Fruit fly (Drosophila melanogaster) whole organism, embryonic: ENCODE results near the gene sra.

Experiments used
- Abd-B ChIP-seq: fragments of 200-800 bp; sonication (Bioruptor generic); optimal IDR thresholded peaks from 2 replicates; lab custom pipeline; 2018; ENCODE audit warnings: missing biosample characterization, mild to moderate bottlenecking, missing genetic modification characterization, moderate library complexity
- Asciz ChIP-seq: fragments of 200-800 bp; sonication (Bioruptor generic); optimal IDR thresholded peaks from 2 replicates; lab custom pipeline; 2017; ENCODE audit warnings: missing biosample characterization, mild to moderate bottlenecking, missing genetic modification characterization, missing genetic modification reagents
- Blimp-1 ChIP-seq: fragments of 200-800 bp; sonication (Bioruptor generic); optimal IDR thresholded peaks from 3 replicates; lab custom pipeline; 2018; ENCODE audit warnings: missing biosample characterization, missing genetic modification characterization, mild to moderate bottlenecking, moderate library complexity, missing genetic modification reagents
- CG10543 ChIP-seq: fragments of 200-800 bp; sonication (Bioruptor generic); optimal IDR thresholded peaks from 3 replicates; lab custom pipeline; 2017; ENCODE audit warnings: missing biosample characterization, mild to moderate bottlenecking, missing genetic modification characterization, moderate library complexity
- CG11093 ChIP-seq: fragments of 200-800 bp; sonication (Bioruptor generic); IDR thresholded peaks from 3 replicates; pipeline ENCODE4 v1.3.6; 2022; ENCODE audit warnings: missing biosample characterization, missing genetic modification characterization
- CG11504 ChIP-seq: fragments of 200-800 bp; sonication (Bioruptor generic); optimal IDR thresholded peaks from 3 replicates; lab custom pipeline; 2019; ENCODE audit warnings: missing biosample characterization, mild to moderate bottlenecking, missing genetic modification characterization, moderate library complexity
- CG12769 ChIP-seq: fragments of 200-800 bp; sonication (Bioruptor generic); optimal IDR thresholded peaks from 2 replicates; lab custom pipeline; 2019; ENCODE audit warnings: missing biosample characterization, mild to moderate bottlenecking, missing genetic modification characterization, moderate library complexity
- CG13424 ChIP-seq: fragments of 200-800 bp; sonication (Bioruptor generic); optimal IDR thresholded peaks from 2 replicates; lab custom pipeline; 2019; ENCODE audit warnings: missing biosample characterization, mild to moderate bottlenecking, missing genetic modification characterization, moderate library complexity
- CG14860 ChIP-seq: fragments of 200-800 bp; sonication (Bioruptor generic); IDR thresholded peaks from 3 replicates; pipeline ENCODE4 v1.3.6; 2022; ENCODE audit warnings: missing biosample characterization, missing genetic modification characterization; ENCODE audit not compliant: partially characterized antibody
- CG18599 ChIP-seq: fragments of 200-800 bp; sonication (Bioruptor generic); optimal IDR thresholded peaks from 3 replicates; lab custom pipeline; 2017; ENCODE audit warnings: missing biosample characterization, missing genetic modification characterization, mild to moderate bottlenecking, moderate library complexity, missing genetic modification reagents
- CG2116 ChIP-seq: fragments of 200-800 bp; sonication (Bioruptor generic); optimal IDR thresholded peaks from 3 replicates; lab custom pipeline; 2018; ENCODE audit warnings: missing biosample characterization, mild to moderate bottlenecking, missing genetic modification characterization
- CG2712 ChIP-seq: fragments of 200-800 bp; optimal IDR thresholded peaks from 3 replicates; lab custom pipeline; 2019; ENCODE audit warnings: missing biosample characterization, mild to moderate bottlenecking, missing genetic modification characterization, moderate library complexity
- CG32772 ChIP-seq: fragments of 200-800 bp; sonication (Bioruptor generic); IDR thresholded peaks from 2 replicates; pipeline ENCODE4 v1.3.6; 2022; ENCODE audit warnings: missing biosample characterization, missing genetic modification characterization
- CG43689 ChIP-seq: fragments of 200-800 bp; sonication (Bioruptor generic); IDR thresholded peaks from 2 replicates; pipeline ENCODE4 v1.3.6; 2022; ENCODE audit warnings: missing biosample characterization, missing genetic modification characterization
- CG5180 ChIP-seq: fragments of 200-800 bp; sonication (Bioruptor generic); optimal IDR thresholded peaks from 3 replicates; lab custom pipeline; 2017; ENCODE audit warnings: missing biosample characterization, missing genetic modification characterization, mild to moderate bottlenecking, moderate library complexity, missing genetic modification reagents
- CG8290 ChIP-seq, 3 experiments: fragments of 200-800 bp; sonication (Bioruptor generic); optimal IDR thresholded peaks; 2 replicates each; lab custom pipeline; 2016 to 2019; ENCODE audit warnings: missing biosample characterization in 3 of 3, missing genetic modification characterization in 3 of 3, mild to moderate bottlenecking in 2 of 3, moderate library complexity in 1 of 3
- CG8388 ChIP-seq: fragments of 200-800 bp; sonication (Bioruptor generic); optimal IDR thresholded peaks from 2 replicates; lab custom pipeline; 2019; ENCODE audit warnings: missing biosample characterization, mild to moderate bottlenecking, missing genetic modification characterization, moderate library complexity
- CG8944 ChIP-seq: fragments of 200-800 bp; sonication (Bioruptor generic); optimal IDR thresholded peaks from 3 replicates; lab custom pipeline; 2016; ENCODE audit warnings: missing biosample characterization, missing genetic modification characterization
- D19A ChIP-seq: fragments of 200-800 bp; optimal IDR thresholded peaks from 3 replicates; lab custom pipeline; 2019; ENCODE audit warnings: missing biosample characterization, mild to moderate bottlenecking, missing genetic modification characterization, moderate library complexity
- Deaf1 ChIP-seq: fragments of 200-800 bp; optimal IDR thresholded peaks from 3 replicates; lab custom pipeline; 2019; ENCODE audit warnings: missing biosample characterization, mild to moderate bottlenecking, missing genetic modification characterization, moderate library complexity
- GATAe ChIP-seq: fragments of 200-800 bp; sonication (Bioruptor generic); conservative IDR thresholded peaks from 2 replicates; pipeline ENCODE4 v1.3.6; 2022; ENCODE audit warnings: missing biosample characterization, missing genetic modification characterization
- HLH54F ChIP-seq: fragments of 200-800 bp; sonication (Bioruptor generic); optimal IDR thresholded peaks from 3 replicates; lab custom pipeline; 2016; ENCODE audit warnings: missing biosample characterization, missing genetic modification characterization
- Hey ChIP-seq: fragments of 200-800 bp; sonication (Bioruptor generic); optimal IDR thresholded peaks from 3 replicates; lab custom pipeline; 2018; ENCODE audit warnings: missing biosample characterization, mild to moderate bottlenecking, missing genetic modification characterization
- Med ChIP-seq: fragments of 200-800 bp; sonication (Bioruptor generic); peaks from one replicate; lab custom pipeline; 2016; ENCODE audit warnings: missing biosample characterization, missing genetic modification characterization, mild to moderate bottlenecking, inconsistent platforms, moderate library complexity
- NK7.1 ChIP-seq: fragments of 200-800 bp; sonication (Bioruptor generic); optimal IDR thresholded peaks from 3 replicates; lab custom pipeline; 2016; ENCODE audit warnings: missing biosample characterization, missing genetic modification characterization
- Pdp1 ChIP-seq, 2 experiments: fragments of 200-800 bp; sonication (Bioruptor generic); optimal IDR thresholded peaks; 3 replicates each; lab custom pipeline; 2016; ENCODE audit warnings: missing biosample characterization in 2 of 2, missing genetic modification characterization in 2 of 2, mild to moderate bottlenecking in 1 of 2, moderate library complexity in 1 of 2
- Sox100B ChIP-seq: fragments of 200-800 bp; sonication (Bioruptor generic); optimal IDR thresholded peaks from 3 replicates; lab custom pipeline; 2018; ENCODE audit warnings: missing biosample characterization, mild to moderate bottlenecking, missing genetic modification characterization
- Usf ChIP-seq: fragments of 200-800 bp; sonication (Bioruptor generic); optimal IDR thresholded peaks from 2 replicates; lab custom pipeline; 2017; ENCODE audit warnings: missing genotype, missing biosample characterization, missing genetic modification characterization
- cg ChIP-seq: fragments of 200-800 bp; sonication (Bioruptor generic); optimal IDR thresholded peaks from 3 replicates; lab custom pipeline; 2019; ENCODE audit warnings: missing biosample characterization, mild to moderate bottlenecking, missing genetic modification characterization, moderate library complexity
- da ChIP-seq: fragments of 200-800 bp; sonication (Bioruptor generic); optimal IDR thresholded peaks from 2 replicates; lab custom pipeline; 2016; ENCODE audit warnings: missing biosample characterization, missing genetic modification characterization
- disco-r ChIP-seq: fragments of 200-800 bp; sonication (Bioruptor generic); optimal IDR thresholded peaks from 2 replicates; lab custom pipeline; 2016; ENCODE audit warnings: missing biosample characterization, missing genetic modification characterization
- dysf ChIP-seq: fragments of 200-800 bp; sonication (Bioruptor generic); IDR thresholded peaks from 3 replicates; pipeline ENCODE4 v1.3.6; 2022; ENCODE audit warnings: missing biosample characterization, missing genetic modification characterization
- ewg ChIP-seq: fragments of 200-800 bp; sonication (Bioruptor generic); optimal IDR thresholded peaks from 3 replicates; lab custom pipeline; 2017; ENCODE audit warnings: mild to moderate bottlenecking, missing biosample characterization, missing genetic modification reagents, missing genetic modification characterization
- gcm ChIP-seq: fragments of 200-800 bp; sonication (Bioruptor generic); optimal IDR thresholded peaks from 2 replicates; lab custom pipeline; 2019; ENCODE audit warnings: missing biosample characterization, mild to moderate bottlenecking, missing genetic modification characterization, moderate library complexity
- psq ChIP-seq: fragments of 200-800 bp; sonication (Bioruptor generic); optimal IDR thresholded peaks from 2 replicates; lab custom pipeline; 2017; ENCODE audit warnings: missing biosample characterization, missing genetic modification characterization
- scrt ChIP-seq: fragments of 200-800 bp; sonication (Bioruptor generic); optimal IDR thresholded peaks from 2 replicates; lab custom pipeline; 2018; ENCODE audit warnings: missing biosample characterization, mild to moderate bottlenecking, missing genetic modification characterization, moderate library complexity
- sens ChIP-seq: fragments of 200-800 bp; sonication (Bioruptor generic); peaks from one replicate; lab custom pipeline; 2016; ENCODE audit warnings: missing biosample characterization, missing genetic modification characterization
- so ChIP-seq: fragments of 200-800 bp; sonication (Bioruptor generic); IDR thresholded peaks from 3 replicates; pipeline ENCODE4 v1.3.6; 2022; ENCODE audit warnings: missing biosample characterization, missing genetic modification characterization
- stwl ChIP-seq: fragments of 200-800 bp; sonication (Bioruptor generic); optimal IDR thresholded peaks from 3 replicates; lab custom pipeline; 2018; ENCODE audit warnings: missing biosample characterization, mild to moderate bottlenecking, missing genetic modification characterization, moderate library complexity

Gene sra

DNA sequence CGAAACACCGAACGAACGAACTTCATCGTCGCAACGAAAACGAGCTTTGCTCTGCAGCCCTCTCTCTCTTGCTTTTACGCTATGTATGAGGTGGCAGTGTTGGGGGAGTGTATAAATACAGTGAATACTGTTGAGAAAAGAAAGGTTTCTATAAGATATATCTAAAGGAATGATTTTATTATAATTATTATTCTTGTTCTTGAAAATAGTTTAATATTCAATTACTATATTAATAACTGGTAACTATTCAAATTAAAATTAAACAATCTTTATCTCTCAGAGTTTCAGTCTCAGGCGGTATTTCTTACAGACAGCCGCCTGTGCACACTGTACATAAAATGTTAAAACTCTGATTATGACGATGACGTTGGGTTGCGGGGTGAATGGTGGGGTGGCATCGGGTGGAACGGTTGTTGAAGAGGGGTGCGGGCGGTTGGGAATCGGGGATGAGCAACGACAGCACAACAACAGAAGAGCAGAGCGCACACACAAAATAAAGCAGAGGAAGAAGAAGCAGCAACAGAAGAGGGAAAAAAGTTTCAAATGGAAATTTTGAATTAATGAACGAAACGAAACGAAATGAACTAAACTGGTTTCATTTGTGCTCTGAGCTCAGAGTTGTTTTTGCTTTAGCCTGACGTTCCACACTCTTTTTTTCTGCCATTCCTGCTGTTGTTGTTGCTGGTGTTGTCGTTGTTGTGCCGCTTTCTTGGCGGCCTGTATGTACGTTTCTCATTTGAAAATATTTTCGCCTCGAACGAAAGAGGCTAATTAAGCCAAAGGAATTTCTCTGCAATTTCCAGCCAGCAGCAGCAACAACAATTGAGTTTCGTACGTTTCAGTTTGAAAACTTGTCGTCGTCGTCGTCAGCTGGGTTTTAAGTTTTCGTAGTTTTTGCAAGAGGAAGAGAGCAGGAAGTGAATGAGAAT is 50.2 kb downstream of the sra start (continued):
- TF ChIP-seq da (GFP tag; lab: Kevin White, UChicago), result peak; percentile 49
- peak; percentile 96 for TF ChIP-seq Asciz (GFP tag; lab: Kevin White, UChicago)
- TF ChIP-seq CG32772 (GFP tag; lab: Robert Waterston, UW), result no peak
- TF ChIP-seq disco-r (GFP tag; lab: Kevin White, UChicago), result no peak
- TF ChIP-seq CG8944, result peak; percentile 82
- TF ChIP-seq CG2712 (tag; lab: Kevin White, UChicago), result peak; percentile 99
- TF ChIP-seq CG14860, result no peak
- TF ChIP-seq CG12769 (tag; lab: Kevin White, UChicago), result peak; percentile 99
- TF ChIP-seq Med (GFP tag; lab: Kevin White, UChicago), result peak; percentile 97

DNA sequence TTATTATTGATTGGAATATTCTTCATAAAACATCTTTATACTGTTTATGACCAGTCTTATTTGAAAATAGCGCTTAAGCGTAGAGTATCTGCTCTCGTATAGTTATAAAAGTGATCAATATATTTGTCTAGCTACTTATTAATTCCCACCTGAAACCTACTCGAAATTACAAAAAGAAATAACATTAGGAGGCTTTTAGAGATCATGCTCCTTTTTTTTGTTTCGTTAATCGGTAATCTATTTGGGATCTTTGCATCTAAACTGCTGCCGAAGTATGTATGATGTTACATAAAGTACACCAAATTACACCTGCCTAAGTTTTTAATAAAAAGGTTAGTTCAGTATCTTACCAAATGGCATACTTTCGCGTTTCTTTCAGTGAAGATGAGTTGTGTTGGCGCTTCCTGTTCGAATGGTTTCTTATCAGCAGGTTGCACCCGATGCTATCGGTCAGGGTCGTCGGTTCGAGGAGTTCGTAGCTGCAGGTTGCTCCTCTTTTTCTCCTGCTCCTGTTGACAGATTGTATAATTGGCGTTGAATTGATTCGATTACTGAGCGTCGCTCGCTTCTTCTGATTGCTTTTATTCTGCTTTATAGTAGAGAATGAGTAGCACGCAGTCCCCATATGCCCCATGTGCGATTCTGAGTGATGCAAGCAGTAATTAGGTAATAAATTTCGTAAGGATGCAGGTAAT is 51.4 kb downstream of the sra start:
- TF ChIP-seq sens (GFP tag; lab: Kevin White, UChicago), result peak; percentile 65
- peak; percentile 64 for TF ChIP-seq D19A (tag; lab: Kevin White, UChicago)
- no peak for TF ChIP-seq HLH54F (GFP tag; lab: Kevin White, UChicago)
- peak; percentile 2 for TF ChIP-seq Sox100B (GFP tag; lab: Kevin White, UChicago)
- peak; percentile 46 for TF ChIP-seq Med (GFP tag; lab: Kevin White, UChicago)
- peak in 1 of 2 experiments; percentile 41 for TF ChIP-seq Pdp1 (GFP tag; optimal IDR thresholded peaks at IDR 0.05; lab: Kevin White, UChicago)
- no peak for TF ChIP-seq CG43689

DNA sequence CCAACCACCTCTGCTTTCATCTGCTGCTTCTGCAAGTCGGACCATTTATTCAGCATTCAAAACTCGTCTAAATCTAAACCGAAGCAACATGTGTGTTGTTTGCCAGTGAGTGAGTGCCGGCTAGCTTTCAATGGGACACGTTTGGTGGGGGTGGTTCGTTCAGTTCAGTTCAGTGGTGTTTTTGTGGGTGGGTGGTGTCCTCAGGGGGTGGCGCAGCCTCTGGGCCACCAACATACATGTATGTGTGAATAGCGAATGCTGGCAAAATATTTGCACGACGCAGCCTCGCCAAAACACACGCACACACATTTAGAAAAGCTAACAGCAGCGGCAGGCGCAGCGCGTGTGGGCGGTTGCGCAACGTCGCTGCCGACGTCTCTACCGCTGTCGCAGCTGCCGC is 52.5 kb downstream of the sra start:
- TF ChIP-seq CG5180 (GFP tag; lab: Kevin White, UChicago) (peak; percentile 93), Hey (tag; lab: Kevin White, UChicago) (peak; percentile 13), CG18599 (GFP tag; lab: Kevin White, UChicago) (peak; percentile 30), CG8388 (GFP tag; lab: Kevin White, UChicago) (no peak), gcm (no peak), Blimp-1 (GFP tag; lab: Kevin White, UChicago) (no peak), D19A (tag; lab: Kevin White, UChicago) (no peak), Pdp1 (GFP tag; optimal IDR thresholded peaks at IDR 0.05; lab: Kevin White, UChicago) (no peak), dysf (GFP tag; lab: Robert Waterston, UW) (no peak), GATAe (GFP tag; lab: Robert Waterston, UW) (no peak), stwl (no peak), sens (GFP tag; lab: Kevin White, UChicago) (no peak), CG10543 (peak; percentile 5), so (GFP tag; lab: Robert Waterston, UW) (no peak), NK7.1 (no peak), psq (GFP tag; lab: Kevin White, UChicago) (no peak), CG13424 (no peak), CG11093 (GFP tag; lab: Robert Waterston, UW) (no peak), CG11504 (tag; lab: Kevin White, UChicago) (peak; percentile 25), CG2116 (GFP tag; lab: Kevin White, UChicago) (no peak), ewg (GFP tag; lab: Kevin White, UChicago) (peak; percentile 19), scrt (peak; percentile 86), CG8290 (GFP tag; optimal IDR thresholded peaks at IDR 0.05; lab: Kevin White, UChicago) (no peak), CG8290 (tag; optimal IDR thresholded peaks at IDR 0.05; lab: Kevin White, UChicago) (peak in 1 of 2 experiments; percentile 39), cg (peak; percentile 50), Abd-B (no peak), Deaf1 (tag; lab: Kevin White, UChicago) (peak; percentile 41), Usf (no peak)
- TF ChIP-seq, all 482 proteins: peak for 10
